Worm (Caenorhabditis elegans) whole organism, late embryonic: ENCODE results near the gene W04E12.7.

Experiments used
- ceh-19 ChIP-seq: fragments of 200-800 bp; sonication (Bioruptor generic); optimal IDR thresholded peaks from 2 replicates; lab custom pipeline; 2018; ENCODE audit warnings: mild to moderate bottlenecking, missing genetic modification characterization, missing compliant biosample characterization
- dmd-4 ChIP-seq: sonication (generic microtip); optimal IDR thresholded peaks from 2 replicates; lab custom pipeline; 2016; ENCODE audit warnings: borderline replicate concordance, missing genetic modification characterization, missing compliant biosample characterization
- dve-1 ChIP-seq: sonication (generic microtip); optimal IDR thresholded peaks from 2 replicates; lab custom pipeline; 2017; ENCODE audit warnings: antibody characterized with exemption, mild to moderate bottlenecking, missing genetic modification characterization, missing compliant biosample characterization
- ets-4 ChIP-seq: sonication (generic microtip); optimal IDR thresholded peaks from 2 replicates; lab custom pipeline; 2016; ENCODE audit warnings: missing genetic modification characterization, missing compliant biosample characterization
- hlh-13 ChIP-seq: fragments of 200-800 bp; sonication (Bioruptor generic); optimal IDR thresholded peaks from 2 replicates; lab custom pipeline; 2018; ENCODE audit warnings: mild to moderate bottlenecking, missing genetic modification characterization, missing compliant biosample characterization
- nhr-11 ChIP-seq: fragments of 150-350 bp; optimal IDR thresholded peaks from 2 replicates; lab custom pipeline; 2014; ENCODE audit warnings: missing biosample characterization, missing genetic modification characterization
- pqm-1 ChIP-seq: sonication (generic microtip); optimal IDR thresholded peaks from 2 replicates; lab custom pipeline; 2016; ENCODE audit warnings: missing genetic modification characterization, missing compliant biosample characterization
- tbx-2 ChIP-seq: sonication (generic microtip); optimal IDR thresholded peaks from 2 replicates; lab custom pipeline; 2016; ENCODE audit warnings: missing genetic modification characterization, missing compliant biosample characterization
- unc-55 ChIP-seq: sonication (generic microtip); optimal IDR thresholded peaks from 2 replicates; lab custom pipeline; 2017; ENCODE audit warnings: missing biosample characterization, missing genetic modification reagents, missing genetic modification characterization

DNA sequence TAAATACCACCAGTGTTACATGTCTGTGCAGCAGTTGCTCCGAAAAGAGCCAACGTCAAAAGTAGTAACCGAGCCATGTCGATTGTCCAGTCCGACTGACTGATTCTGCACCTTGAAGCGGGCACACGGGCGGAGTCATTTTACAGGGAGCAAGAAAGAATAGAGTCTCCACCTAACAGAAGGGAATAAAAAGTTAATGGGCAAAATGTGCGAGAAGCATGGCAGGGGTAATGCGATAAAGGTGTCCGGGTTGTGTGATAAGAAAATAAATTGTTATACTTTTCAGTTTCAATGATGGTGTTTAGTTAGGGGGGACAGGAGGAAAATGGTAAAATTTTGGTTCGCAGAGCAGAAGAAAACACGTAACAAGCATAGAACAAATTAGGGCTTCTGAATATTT, 17.9 kb upstream of the W04E12.7 start, which contains the start of gene clec-50:
- TF ChIP-seq unc-55 (no peak), dmd-4 (tag; lab: Kevin White, UChicago) (no peak), nhr-11 (no peak), pqm-1 (no peak), hlh-13 (no peak), dve-1 (tag; lab: Kevin White, UChicago) (no peak), ceh-19 (GFP tag; lab: Kevin White, UChicago) (no peak), ets-4 (no peak), tbx-2 (no peak)
